Worm (Caenorhabditis elegans) whole organism, late embryonic: ENCODE measurements around the gene pho-6.

Source experiments
- C08G9.2 ChIP-seq: sonication (generic microtip); optimal IDR thresholded peaks from 2 replicates; lab custom pipeline; 2016; ENCODE audit warnings: mild to moderate bottlenecking, missing genetic modification characterization, moderate library complexity, missing compliant biosample characterization
- C38D4.7 ChIP-seq: fragments of 200-800 bp; sonication (Bioruptor generic); optimal IDR thresholded peaks from 2 replicates; lab custom pipeline; 2018; ENCODE audit warnings: mild to moderate bottlenecking, missing genetic modification characterization, moderate library complexity, missing compliant biosample characterization
- F13H6.1 ChIP-seq: sonication (generic microtip); optimal IDR thresholded peaks from 2 replicates; lab custom pipeline; 2016; ENCODE audit warnings: missing genetic modification characterization, missing compliant biosample characterization
- Y22D7AL.16 ChIP-seq: sonication (generic microtip); optimal IDR thresholded peaks from 2 replicates; lab custom pipeline; 2016; ENCODE audit warnings: missing genetic modification characterization, missing compliant biosample characterization
- ahr-1 ChIP-seq: sonication (generic microtip); optimal IDR thresholded peaks from 2 replicates; lab custom pipeline; 2016; ENCODE audit warnings: missing genetic modification characterization, missing compliant biosample characterization
- ama-1 ChIP-seq: fragments of 150-350 bp; optimal IDR thresholded peaks from 2 replicates; lab custom pipeline; 2014
- ceh-14 ChIP-seq: sonication (generic microtip); optimal IDR thresholded peaks from 2 replicates; lab custom pipeline; 2016; ENCODE audit warnings: missing genotype, missing genetic modification characterization, missing compliant biosample characterization
- ceh-18 ChIP-seq: sonication (generic microtip); optimal IDR thresholded peaks from 2 replicates; lab custom pipeline; 2016; ENCODE audit warnings: missing genetic modification characterization, missing compliant biosample characterization
- ceh-19 ChIP-seq: fragments of 200-800 bp; sonication (Bioruptor generic); optimal IDR thresholded peaks from 2 replicates; lab custom pipeline; 2018; ENCODE audit warnings: mild to moderate bottlenecking, missing genetic modification characterization, missing compliant biosample characterization
- ceh-2 ChIP-seq: sonication (generic microtip); optimal IDR thresholded peaks from 2 replicates; lab custom pipeline; 2016; ENCODE audit warnings: missing genotype, missing genetic modification characterization, missing compliant biosample characterization
- ceh-24 ChIP-seq: sonication (generic microtip); optimal IDR thresholded peaks from 2 replicates; lab custom pipeline; 2016; ENCODE audit warnings: mild to moderate bottlenecking, missing genetic modification characterization, missing compliant biosample characterization
- ceh-30 ChIP-seq: fragments of 150-350 bp; optimal IDR thresholded peaks from 2 replicates; lab custom pipeline; 2014; ENCODE audit warnings: missing biosample characterization, missing genetic modification characterization
- ceh-31 ChIP-seq: sonication (generic microtip); optimal IDR thresholded peaks from 2 replicates; lab custom pipeline; 2016; ENCODE audit warnings: missing genetic modification characterization, missing compliant biosample characterization
- ceh-45 ChIP-seq: fragments of 200-800 bp; sonication (Bioruptor generic); IDR thresholded peaks from 2 replicates; pipeline ENCODE4 v1.3.6; 2022; ENCODE audit warnings: missing genetic modification reagents, missing genetic modification characterization, missing compliant biosample characterization
- ceh-9 ChIP-seq: sonication (generic microtip); optimal IDR thresholded peaks from 2 replicates; lab custom pipeline; 2016; ENCODE audit warnings: mild to moderate bottlenecking, missing genetic modification characterization, inconsistent platforms, missing compliant biosample characterization
- che-1 ChIP-seq: sonication (generic microtip); optimal IDR thresholded peaks from 2 replicates; lab custom pipeline; 2016; ENCODE audit warnings: mild to moderate bottlenecking, missing genetic modification characterization, missing compliant biosample characterization
- dmd-4 ChIP-seq: sonication (generic microtip); optimal IDR thresholded peaks from 2 replicates; lab custom pipeline; 2016; ENCODE audit warnings: borderline replicate concordance, missing genetic modification characterization, missing compliant biosample characterization
- dve-1 ChIP-seq: sonication (generic microtip); optimal IDR thresholded peaks from 2 replicates; lab custom pipeline; 2017; ENCODE audit warnings: antibody characterized with exemption, mild to moderate bottlenecking, missing genetic modification characterization, missing compliant biosample characterization
- elt-2 ChIP-seq: sonication (generic microtip); optimal IDR thresholded peaks from 2 replicates; lab custom pipeline; 2016; ENCODE audit warnings: missing genetic modification reagents, missing genetic modification characterization, missing compliant biosample characterization
- ets-4 ChIP-seq: sonication (generic microtip); optimal IDR thresholded peaks from 2 replicates; lab custom pipeline; 2016; ENCODE audit warnings: missing genetic modification characterization, missing compliant biosample characterization
- eyg-1 ChIP-seq: sonication (generic microtip); optimal IDR thresholded peaks from 2 replicates; lab custom pipeline; 2016; ENCODE audit warnings: missing genotype, missing genetic modification characterization, missing compliant biosample characterization
- fkh-10 ChIP-seq: fragments of 150-350 bp; optimal IDR thresholded peaks from 2 replicates; lab custom pipeline; 2014; ENCODE audit warnings: missing biosample characterization, missing genetic modification reagents, missing genetic modification characterization
- hlh-13 ChIP-seq: fragments of 200-800 bp; sonication (Bioruptor generic); optimal IDR thresholded peaks from 2 replicates; lab custom pipeline; 2018; ENCODE audit warnings: mild to moderate bottlenecking, missing genetic modification characterization, missing compliant biosample characterization
- hlh-6 ChIP-seq: sonication (generic microtip); optimal IDR thresholded peaks from 2 replicates; lab custom pipeline; 2016; ENCODE audit warnings: missing genotype, missing genetic modification characterization, missing compliant biosample characterization
- hlh-8 ChIP-seq: sonication (generic microtip); optimal IDR thresholded peaks from 2 replicates; lab custom pipeline; 2016; ENCODE audit warnings: missing genotype, missing genetic modification characterization, missing compliant biosample characterization
- mec-3 ChIP-seq: sonication (generic microtip); optimal IDR thresholded peaks from 2 replicates; lab custom pipeline; 2016; ENCODE audit warnings: borderline replicate concordance, missing genetic modification characterization, missing compliant biosample characterization
- nfya-1 ChIP-seq: sonication (generic microtip); optimal IDR thresholded peaks from 2 replicates; lab custom pipeline; 2017; ENCODE audit warnings: missing genetic modification characterization, mild to moderate bottlenecking, missing compliant biosample characterization, antibody characterized with exemption, moderate library complexity
- nhr-11 ChIP-seq: fragments of 150-350 bp; optimal IDR thresholded peaks from 2 replicates; lab custom pipeline; 2014; ENCODE audit warnings: missing biosample characterization, missing genetic modification characterization
- npax-4 ChIP-seq: sonication (generic microtip); optimal IDR thresholded peaks from 2 replicates; lab custom pipeline; 2016; ENCODE audit warnings: missing genetic modification characterization, missing compliant biosample characterization
- pat-9 ChIP-seq: fragments of 200-800 bp; sonication (Bioruptor generic); optimal IDR thresholded peaks from 2 replicates; lab custom pipeline; 2018; ENCODE audit warnings: mild to moderate bottlenecking, missing genetic modification characterization, moderate library complexity, missing compliant biosample characterization
- pha-2 ChIP-seq: sonication (generic microtip); optimal IDR thresholded peaks from 2 replicates; lab custom pipeline; 2017; ENCODE audit warnings: mild to moderate bottlenecking, missing genetic modification characterization, missing compliant biosample characterization
- pros-1 ChIP-seq: fragments of 150-350 bp; optimal IDR thresholded peaks from 2 replicates; lab custom pipeline; 2014; ENCODE audit warnings: missing biosample characterization, missing genetic modification reagents, missing genetic modification characterization
- sox-2 ChIP-seq: fragments of 200-800 bp; sonication (Bioruptor generic); IDR thresholded peaks from 2 replicates; pipeline ENCODE4 v1.3.6; 2022; ENCODE audit warnings: missing genetic modification reagents, missing genetic modification characterization, missing compliant biosample characterization
- sox-4 ChIP-seq: sonication (generic microtip); optimal IDR thresholded peaks from 2 replicates; lab custom pipeline; 2017; ENCODE audit warnings: mild to moderate bottlenecking, missing genetic modification characterization, inconsistent platforms, missing compliant biosample characterization
- tbx-2 ChIP-seq: sonication (generic microtip); optimal IDR thresholded peaks from 2 replicates; lab custom pipeline; 2016; ENCODE audit warnings: missing genetic modification characterization, missing compliant biosample characterization
- tbx-7 ChIP-seq: sonication (generic microtip); optimal IDR thresholded peaks from 2 replicates; lab custom pipeline; 2016; ENCODE audit warnings: missing genotype, missing genetic modification characterization, missing compliant biosample characterization
- ttx-3 ChIP-seq: sonication (generic microtip); optimal IDR thresholded peaks from 2 replicates; lab custom pipeline; 2016; ENCODE audit warnings: missing genetic modification reagents, missing genetic modification characterization, missing compliant biosample characterization
- unc-3 ChIP-seq, 2 experiments: fragments of 200-800 bp in 1 of 2; sonication (Bioruptor generic) in 1 of 2; sonication (generic microtip) in 1 of 2; conservative IDR thresholded peaks in 1 of 2; optimal IDR thresholded peaks in 1 of 2; 2 replicates each; pipeline versions ENCODE4 v1.3.6 to Lab custom; 2016 to 2022; ENCODE audit warnings: missing compliant biosample characterization in 2 of 2, missing genetic modification characterization in 2 of 2, missing genetic modification reagents in 1 of 2
- unc-55 ChIP-seq: sonication (generic microtip); optimal IDR thresholded peaks from 2 replicates; lab custom pipeline; 2017; ENCODE audit warnings: missing biosample characterization, missing genetic modification reagents, missing genetic modification characterization
- unc-86 ChIP-seq: sonication (generic microtip); optimal IDR thresholded peaks from 2 replicates; lab custom pipeline; 2016; ENCODE audit warnings: missing genetic modification characterization, missing compliant biosample characterization

The pho-6 gene

DNA sequence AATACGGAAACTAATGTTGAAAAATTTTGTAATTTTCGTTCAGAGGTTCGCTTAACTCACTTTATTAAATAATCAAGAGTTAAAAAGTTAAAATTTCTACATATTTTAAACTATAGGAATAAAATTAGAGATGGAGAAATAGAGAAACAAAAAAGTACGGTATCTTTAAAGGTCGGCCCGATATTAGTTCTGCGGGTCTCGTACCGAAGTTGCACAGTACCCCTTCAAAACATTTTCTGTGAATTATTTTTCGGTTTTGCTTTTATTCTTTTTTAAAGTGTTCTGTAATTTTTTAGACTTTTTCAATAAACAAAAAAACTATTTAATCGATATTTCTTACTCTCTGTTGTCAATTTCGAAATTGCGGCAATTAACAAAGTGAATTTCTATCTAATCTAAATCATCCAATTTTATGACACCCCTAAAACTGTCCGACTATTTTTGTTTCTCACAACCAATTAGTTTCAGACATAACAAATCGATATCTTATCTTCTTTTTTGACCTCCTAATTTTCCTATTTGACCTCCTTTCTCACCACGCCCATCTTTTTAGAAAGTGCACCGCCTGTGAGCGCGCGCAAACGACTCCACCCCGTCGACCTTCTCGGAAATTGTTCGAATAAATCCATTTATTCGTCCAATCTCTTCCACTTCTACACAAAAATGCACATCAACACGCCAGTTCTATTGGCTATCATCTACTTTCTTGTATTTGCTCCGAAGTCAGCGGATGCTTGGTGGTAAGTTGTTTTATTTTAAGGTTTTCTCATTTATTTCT lies 38.6 kb downstream of the pho-6 start, which contains the start of gene mom-2 (continued):
- no peak for TF ChIP-seq ceh-45 (GFP tag; lab: Robert Waterston, UW)

DNA sequence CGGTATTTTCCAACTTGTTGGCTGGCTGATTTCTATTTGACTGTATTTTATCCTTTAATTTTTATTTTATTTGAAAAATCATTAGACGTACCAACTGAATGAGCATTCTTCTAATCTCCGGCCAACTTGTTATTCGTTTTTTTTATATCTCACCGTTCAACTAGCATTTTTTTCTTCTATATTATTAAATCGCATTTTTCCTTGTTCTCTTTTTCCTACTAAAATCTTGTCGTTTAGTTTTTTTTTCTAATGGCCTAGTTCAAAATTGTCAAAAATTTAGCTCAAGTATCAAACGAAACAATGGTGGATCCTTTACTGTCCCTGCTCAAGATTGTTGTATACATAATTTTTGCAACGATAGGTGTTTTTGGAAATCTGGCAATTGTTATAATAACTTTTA lies 42.9 kb downstream of the pho-6 start, which contains the start of gene srsx-22:
TSS of gene srsx-22 (plus strand) at position 301 of the 400 bp plus-strand sequence.
- TF ChIP-seq npax-4 (tag; lab: Kevin White, UChicago) (no peak), ceh-18 (tag; lab: Kevin White, UChicago) (no peak), ets-4 (tag; lab: Kevin White, UChicago) (no peak), tbx-7 (no peak), unc-86 (tag; lab: Kevin White, UChicago) (no peak), ceh-30 (no peak), ceh-24 (tag; lab: Kevin White, UChicago) (no peak), dmd-4 (tag; lab: Kevin White, UChicago) (no peak), ahr-1 (no peak), ttx-3 (no peak), pat-9 (tag; lab: Kevin White, UChicago) (no peak), C38D4.7 (GFP tag; lab: Kevin White, UChicago) (no peak), ama-1 (no peak), Y22D7AL.16 (tag; lab: Kevin White, UChicago) (no peak)

DNA sequence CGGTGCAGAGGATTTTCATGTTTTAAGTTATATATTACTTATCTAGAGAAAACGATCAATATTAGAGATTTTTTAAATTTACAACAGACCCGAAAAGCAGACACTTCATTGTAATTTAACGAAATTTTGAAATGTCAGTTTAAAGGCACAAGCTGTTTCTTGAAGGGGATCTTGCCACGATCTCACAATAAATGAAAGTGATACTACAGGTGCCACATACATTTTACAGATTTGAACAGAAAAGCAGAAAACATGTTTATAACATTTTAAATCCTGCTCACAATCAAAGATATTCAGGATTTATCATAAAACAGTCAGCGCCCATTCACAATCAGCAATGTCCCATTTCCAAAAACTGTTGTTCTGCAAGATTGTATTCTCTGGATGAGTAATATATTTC lies 44.3 kb downstream of the pho-6 start:
- TF ChIP-seq Y22D7AL.16 (tag; lab: Kevin White, UChicago) (no peak), mec-3 (tag; lab: Kevin White, UChicago) (no peak)

DNA sequence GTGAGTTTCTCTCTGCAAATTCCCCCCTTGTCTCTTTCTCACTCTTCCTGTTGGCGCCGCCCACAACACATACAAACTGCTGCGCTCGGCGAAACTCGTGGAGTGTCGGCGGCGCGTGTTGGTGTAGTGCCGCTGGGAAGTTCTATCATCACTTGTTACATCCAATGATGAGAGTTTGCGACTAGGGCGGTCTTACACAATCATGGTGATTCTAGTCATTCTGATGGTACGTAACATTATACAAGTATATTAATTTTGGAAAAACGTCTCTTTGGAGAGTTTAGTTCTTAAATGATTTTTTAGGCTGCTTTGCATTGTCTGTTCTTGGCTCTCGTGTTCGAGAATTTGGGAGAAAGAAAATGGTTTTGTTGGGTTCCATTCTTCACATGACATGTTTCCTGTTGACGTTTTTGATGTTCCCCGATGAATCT lies 45.3 kb downstream of the pho-6 start:
- TF ChIP-seq tbx-2 (peak; percentile 34), hlh-8 (tag; lab: Kevin White, UChicago) (no peak), pha-2 (tag; lab: Kevin White, UChicago) (no peak), ama-1 (peak; percentile 89), mec-3 (tag; lab: Kevin White, UChicago) (no peak), ceh-31 (tag; lab: Kevin White, UChicago) (peak; percentile 0), nfya-1 (tag; lab: Kevin White, UChicago) (peak; percentile 42), nhr-11 (tag; lab: Kevin White, UChicago) (no peak), sox-2 (GFP tag; lab: Robert Waterston, UW) (no peak), unc-3 (GFP tag; conservative IDR thresholded peaks at IDR 0.05; lab: Robert Waterston, UW) (no peak), unc-3 (tag; optimal IDR thresholded peaks at IDR 0.05; lab: Kevin White, UChicago) (no peak), hlh-13 (GFP tag; lab: Kevin White, UChicago) (no peak), unc-55 (GFP tag; lab: Kevin White, UChicago) (peak; percentile 15), ceh-19 (GFP tag; lab: Kevin White, UChicago) (no peak), C08G9.2 (tag; lab: Kevin White, UChicago) (peak; percentile 32), elt-2 (peak; percentile 42), ceh-2 (tag; lab: Kevin White, UChicago) (no peak), eyg-1 (tag; lab: Kevin White, UChicago) (no peak), ceh-18 (tag; lab: Kevin White, UChicago) (peak; percentile 62), npax-4 (tag; lab: Kevin White, UChicago) (no peak), Y22D7AL.16 (tag; lab: Kevin White, UChicago) (no peak)

DNA sequence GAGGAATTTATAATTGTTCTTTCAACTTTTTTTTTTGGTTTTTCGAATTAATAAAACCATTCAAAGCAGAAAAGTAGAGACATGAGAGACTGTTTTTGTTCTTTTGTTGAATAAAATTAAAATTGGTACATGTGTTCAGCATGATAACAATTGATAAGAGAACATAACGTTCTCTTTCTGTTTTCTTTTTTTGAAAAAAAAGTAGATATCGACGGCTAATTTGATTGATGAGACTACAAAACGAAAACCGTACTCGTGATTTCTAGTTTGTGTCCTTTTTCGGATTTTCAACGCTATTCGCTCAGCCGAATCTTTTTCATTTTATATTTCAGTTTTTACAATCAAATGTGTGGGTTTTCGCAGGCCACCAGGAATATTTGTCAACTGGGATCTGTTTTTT lies 48.8 kb downstream of the pho-6 start, which contains the start of gene C08D8.1:
TSS of gene C08D8.1 (plus strand) at position 324 of the 400 bp plus-strand sequence.
- TF ChIP-seq F13H6.1 (tag; lab: Kevin White, UChicago) (no peak), ceh-9 (tag; lab: Kevin White, UChicago) (no peak), dmd-4 (tag; lab: Kevin White, UChicago) (no peak), unc-86 (tag; lab: Kevin White, UChicago) (no peak), sox-2 (GFP tag; lab: Robert Waterston, UW) (no peak), ceh-2 (tag; lab: Kevin White, UChicago) (no peak), che-1 (tag; lab: Kevin White, UChicago) (no peak), ceh-14 (no peak), sox-4 (no peak), C08G9.2 (tag; lab: Kevin White, UChicago) (no peak), ama-1 (no peak), dve-1 (tag; lab: Kevin White, UChicago) (no peak), fkh-10 (GFP tag; lab: Kevin White, UChicago) (no peak), hlh-6 (no peak), pros-1 (tag; lab: Kevin White, UChicago) (no peak)
- TF ChIP-seq, all 69 proteins: peak for 0
